Worm (Caenorhabditis elegans) whole organism, L3 larva: ENCODE measurements around the gene fipr-25.

Source experiments
- ZK546.5 ChIP-seq: sonication (generic microtip); optimal IDR thresholded peaks from 2 replicates; lab custom pipeline; 2017; ENCODE audit warnings: missing biosample characterization, missing genetic modification characterization
- aly-2 ChIP-seq: fragments of 150-350 bp; optimal IDR thresholded peaks from 2 replicates; lab custom pipeline; 2014; ENCODE audit warnings: missing biosample characterization, missing genetic modification characterization
- ceh-28 ChIP-seq: fragments of 150-350 bp; optimal IDR thresholded peaks from 2 replicates; lab custom pipeline; 2014; ENCODE audit warnings: missing biosample characterization, missing genetic modification reagents, missing genetic modification characterization
- ceh-9 ChIP-seq: sonication (generic microtip); optimal IDR thresholded peaks from 2 replicates; lab custom pipeline; 2018; ENCODE audit warnings: missing biosample characterization, missing genetic modification characterization
- daf-12 ChIP-seq: fragments of 150-350 bp; optimal IDR thresholded peaks from 2 replicates; lab custom pipeline; 2014; ENCODE audit warnings: missing biosample characterization, missing genetic modification reagents, missing genetic modification characterization
- egl-5 ChIP-seq: fragments of 150-350 bp; optimal IDR thresholded peaks from 2 replicates; lab custom pipeline; 2017; ENCODE audit warnings: missing biosample characterization, missing genetic modification reagents, missing genetic modification characterization, inconsistent platforms
- elt-2 ChIP-seq: sonication (generic microtip); optimal IDR thresholded peaks from 2 replicates; lab custom pipeline; 2016; ENCODE audit warnings: missing genetic modification reagents, mild to moderate bottlenecking, missing genetic modification characterization, missing compliant biosample characterization
- elt-3 ChIP-seq, 3 experiments: fragments of 150-350 bp in 1 of 3; sonication (generic microtip) in 2 of 3; optimal IDR thresholded peaks; 2 replicates in 2 of 3; 4 replicates in 1 of 3; lab custom pipeline; 2014 to 2017; ENCODE audit warnings: missing biosample characterization in 3 of 3, missing genetic modification characterization in 3 of 3
- eor-1 ChIP-seq, 2 experiments: fragments of 150-350 bp; optimal IDR thresholded peaks; 2 replicates each; lab custom pipeline; 2014 to 2018; ENCODE audit warnings: missing biosample characterization in 2 of 2, missing genetic modification characterization in 2 of 2
- fkh-2 ChIP-seq: fragments of 150-350 bp; optimal IDR thresholded peaks from 2 replicates; lab custom pipeline; 2014; ENCODE audit warnings: missing biosample characterization, missing genetic modification reagents, missing genetic modification characterization
- fos-1 ChIP-seq: fragments of 150-350 bp; optimal IDR thresholded peaks from 2 replicates; lab custom pipeline; 2014; ENCODE audit warnings: missing biosample characterization, missing genetic modification characterization
- jun-1 ChIP-seq: fragments of 150-350 bp; optimal IDR thresholded peaks from 2 replicates; lab custom pipeline; 2014; ENCODE audit warnings: missing biosample characterization, missing genetic modification reagents, missing genetic modification characterization
- lin-15B ChIP-seq: fragments of 150-350 bp; optimal IDR thresholded peaks from 2 replicates; lab custom pipeline; 2014; ENCODE audit warnings: missing biosample characterization, missing genetic modification characterization
- lsy-12 ChIP-seq: sonication (generic microtip); optimal IDR thresholded peaks from 2 replicates; lab custom pipeline; 2016; ENCODE audit warnings: mild to moderate bottlenecking, missing genetic modification characterization, missing compliant biosample characterization
- mdl-1 ChIP-seq: fragments of 150-350 bp; optimal IDR thresholded peaks from 2 replicates; lab custom pipeline; 2014; ENCODE audit warnings: missing biosample characterization, missing genetic modification characterization
- mml-1 ChIP-seq: fragments of 150-350 bp; sonication (generic microtip); optimal IDR thresholded peaks from 3 replicates; lab custom pipeline; 2014; ENCODE audit warnings: missing biosample characterization, missing genetic modification characterization
- nfya-1 ChIP-seq: sonication (generic microtip); optimal IDR thresholded peaks from 2 replicates; lab custom pipeline; 2017; ENCODE audit warnings: missing genetic modification characterization, mild to moderate bottlenecking, missing compliant biosample characterization, antibody characterized with exemption, moderate library complexity; ENCODE audit not compliant: insufficient read depth
- nhr-12 ChIP-seq: fragments of 150-350 bp; optimal IDR thresholded peaks from 2 replicates; lab custom pipeline; 2014; ENCODE audit warnings: missing biosample characterization, missing genetic modification characterization
- nhr-237 ChIP-seq: fragments of 150-350 bp; optimal IDR thresholded peaks from 2 replicates; lab custom pipeline; 2014; ENCODE audit warnings: missing biosample characterization, missing genetic modification characterization
- nhr-28 ChIP-seq: fragments of 150-350 bp; optimal IDR thresholded peaks from 2 replicates; lab custom pipeline; 2014; ENCODE audit warnings: missing biosample characterization, missing genetic modification characterization
- pha-4 ChIP-seq: fragments of 150-350 bp; optimal IDR thresholded peaks from 2 replicates; lab custom pipeline; 2014; ENCODE audit warnings: missing biosample characterization, missing genetic modification reagents, missing genetic modification characterization
- pqm-1 ChIP-seq: fragments of 150-350 bp; optimal IDR thresholded peaks from 2 replicates; lab custom pipeline; 2017; ENCODE audit warnings: missing biosample characterization, missing genetic modification characterization, inconsistent platforms
- sea-2 ChIP-seq: fragments of 150-350 bp; sonication (generic microtip); optimal IDR thresholded peaks from 4 replicates; lab custom pipeline; 2014; ENCODE audit warnings: missing biosample characterization, missing genetic modification reagents, missing genetic modification characterization
- tbx-2 ChIP-seq: sonication (generic microtip); optimal IDR thresholded peaks from 2 replicates; lab custom pipeline; 2016; ENCODE audit warnings: mild to moderate bottlenecking, missing genetic modification characterization, missing compliant biosample characterization
- zag-1 ChIP-seq: fragments of 150-350 bp; optimal IDR thresholded peaks from 2 replicates; lab custom pipeline; 2014; ENCODE audit warnings: missing biosample characterization, missing genetic modification characterization
- ztf-11 ChIP-seq: fragments of 150-350 bp; optimal IDR thresholded peaks from 2 replicates; lab custom pipeline; 2014; ENCODE audit warnings: missing biosample characterization, missing genetic modification characterization

The fipr-25 gene

DNA sequence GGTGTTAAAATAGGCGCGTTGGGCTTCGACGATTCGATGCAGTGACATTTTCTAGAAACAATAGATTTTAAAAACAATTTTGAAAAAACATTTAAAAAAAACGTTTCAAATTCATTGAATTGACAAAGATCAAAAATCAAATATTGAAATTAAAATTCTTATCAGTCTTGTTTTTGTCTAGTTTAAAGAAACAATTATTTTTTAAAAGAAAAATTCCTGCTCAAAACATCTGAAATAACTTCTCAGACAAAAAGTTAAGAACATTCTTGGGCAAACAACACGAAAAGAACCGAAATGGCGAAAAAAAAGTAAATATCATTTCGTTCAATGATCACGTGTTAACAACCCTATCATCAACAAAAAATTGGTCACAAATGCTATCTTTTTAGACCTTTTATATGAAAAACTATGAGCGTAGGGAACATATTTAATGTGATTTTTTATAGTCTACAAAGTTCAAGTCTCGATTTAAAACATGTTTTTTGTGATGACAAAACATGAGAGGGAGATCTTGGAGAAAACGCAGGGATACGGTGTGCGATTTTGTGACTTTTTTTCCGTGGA, 42.4 kb downstream of the fipr-25 start, which contains the start of gene alh-5:
TSS of gene alh-5 (minus strand) at position 51 of the 564 bp plus-strand sequence.
- no peak for TF ChIP-seq ztf-11
- TF ChIP-seq fos-1 (tag; lab: Kevin White, UChicago): no peak
- TF ChIP-seq ceh-28 (tag; lab: Kevin White, UChicago): no peak
- TF ChIP-seq mdl-1 (tag; lab: Kevin White, UChicago): no peak
- TF ChIP-seq nfya-1 (tag; lab: Kevin White, UChicago): no peak
- no peak for TF ChIP-seq tbx-2 (tag; lab: Kevin White, UChicago)
- TF ChIP-seq ZK546.5 (tag; lab: Kevin White, UChicago): no peak
- TF ChIP-seq lin-15B: no peak
- TF ChIP-seq pha-4: peak; percentile 86
- TF ChIP-seq sea-2 (GFP tag; lab: Kevin White, UChicago): no peak
- no peak for TF ChIP-seq egl-5 (tag; lab: Kevin White, UChicago)
- peak; percentile 2 for TF ChIP-seq jun-1 (tag; lab: Kevin White, UChicago)
- no peak for TF ChIP-seq nhr-237 (tag; lab: Kevin White, UChicago)
- no peak for TF ChIP-seq elt-3 (tag; optimal IDR thresholded peaks at IDR 0.05; lab: Kevin White, UChicago)
- peak; percentile 48 for TF ChIP-seq elt-2
- TF ChIP-seq daf-12 (tag; lab: Kevin White, UChicago): no peak
- TF ChIP-seq pqm-1: peak; percentile 56

DNA sequence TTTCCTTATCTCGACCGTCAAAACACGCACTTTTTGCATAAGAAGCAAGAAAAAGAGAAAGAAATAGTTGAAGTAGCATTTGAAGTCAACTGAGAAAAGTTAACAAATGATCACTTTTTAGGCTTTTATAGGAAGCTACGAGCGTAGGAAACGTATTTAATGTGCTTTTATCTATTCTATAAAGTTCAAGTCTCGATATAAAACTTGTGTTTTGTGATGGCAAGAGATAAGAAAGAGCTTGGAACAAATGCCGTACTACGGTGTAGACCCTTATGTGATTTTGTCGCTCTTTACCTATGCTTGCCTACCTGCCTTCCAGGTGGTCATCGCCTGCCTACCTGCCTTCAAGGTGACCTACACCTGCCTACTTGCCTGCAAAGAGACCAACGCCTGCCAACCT, 47.0 kb downstream of the fipr-25 start, which contains the start of gene clec-206:
TSS of gene clec-206 (minus strand) at position 101 of the 400 bp plus-strand sequence.
- TF ChIP-seq daf-12 (tag; lab: Kevin White, UChicago) (no peak), pha-4 (no peak), ceh-28 (tag; lab: Kevin White, UChicago) (no peak), ztf-11 (no peak), pqm-1 (no peak), ceh-9 (tag; lab: Kevin White, UChicago) (no peak), lin-15B (no peak), lsy-12 (no peak), nhr-28 (tag; lab: Kevin White, UChicago) (no peak), eor-1 (tag; optimal IDR thresholded peaks at IDR 0.05; lab: Kevin White, UChicago) (no peak)

DNA sequence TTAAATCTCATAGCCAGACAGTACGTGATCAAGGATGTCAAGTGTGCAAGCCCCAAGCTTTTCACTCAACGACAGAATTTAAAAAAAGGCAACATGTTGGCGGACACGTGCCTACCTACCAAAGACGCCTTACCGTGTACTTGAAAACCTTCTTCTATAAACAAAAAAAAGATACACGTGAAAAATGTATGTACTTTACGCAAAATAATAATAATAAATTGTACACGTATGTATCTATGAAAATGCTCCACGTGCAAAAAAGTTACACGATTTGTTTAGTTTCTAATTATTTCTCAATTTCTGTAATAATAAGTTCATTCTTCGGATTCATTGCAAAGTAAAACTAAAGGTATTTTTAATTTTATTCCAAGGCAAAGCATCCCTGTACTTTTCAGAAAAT, 47.4 kb downstream of the fipr-25 start, which contains the start of gene cysl-4:
TSS of gene cysl-4 (plus strand) at position 301 of the 400 bp plus-strand sequence.
- no peak for TF ChIP-seq mml-1 (tag; lab: Kevin White, UChicago)
- TF ChIP-seq zag-1 (tag; lab: Kevin White, UChicago): no peak
- TF ChIP-seq elt-3 (tag; optimal IDR thresholded peaks at IDR 0.05; lab: Kevin White, UChicago): no peak
- TF ChIP-seq daf-12 (tag; lab: Kevin White, UChicago): no peak
- no peak for TF ChIP-seq fkh-2
- no peak for TF ChIP-seq jun-1 (tag; lab: Kevin White, UChicago)
- no peak for TF ChIP-seq nhr-12 (tag; lab: Kevin White, UChicago)
- TF ChIP-seq aly-2 (tag; lab: Kevin White, UChicago): no peak
